Fruit fly (Drosophila melanogaster): ENCODE data around the gene CG12493.

Gene CG12493

dm6 chr3L:4707831-4708230 lies 45.7 kb downstream of the CG12493 start:
- no peak for TF ChIP-seq noc (tag; optimal IDR thresholded peaks at IDR 0.05)

Data from whole organism, larva.